Worm (Caenorhabditis elegans) whole organism, mixed stage, embryonic: ENCODE data around the gene Y50D7A.8.

Experiments
- ceh-83 ChIP-seq: fragments of 200-800 bp; sonication (Bioruptor generic); optimal IDR thresholded peaks from 2 replicates; lab custom pipeline; 2018; ENCODE audit warnings: mild to moderate bottlenecking, missing genetic modification characterization, missing compliant biosample characterization
- ces-1 ChIP-seq: fragments of 150-350 bp; optimal IDR thresholded peaks from 2 replicates; lab custom pipeline; 2014; ENCODE audit warnings: missing biosample characterization, missing genetic modification reagents, missing genetic modification characterization
- elt-3 ChIP-seq: fragments of 150-350 bp; optimal IDR thresholded peaks from 2 replicates; lab custom pipeline; 2014; ENCODE audit warnings: missing biosample characterization, missing genetic modification characterization
- flh-1 ChIP-seq: fragments of 200-800 bp; sonication (Bioruptor generic); optimal IDR thresholded peaks from 2 replicates; lab custom pipeline; 2018; ENCODE audit warnings: mild to moderate bottlenecking, missing genetic modification characterization, moderate library complexity, missing compliant biosample characterization
- lsy-2 ChIP-seq: fragments of 150-350 bp; optimal IDR thresholded peaks from 2 replicates; lab custom pipeline; 2014; ENCODE audit warnings: missing biosample characterization, missing genetic modification characterization
- mab-5 ChIP-seq: fragments of 150-350 bp; optimal IDR thresholded peaks from 2 replicates; lab custom pipeline; 2014; ENCODE audit warnings: missing biosample characterization, missing genetic modification characterization
- nhr-76 ChIP-seq: sonication (generic microtip); optimal IDR thresholded peaks from 2 replicates; lab custom pipeline; 2017; ENCODE audit warnings: missing biosample characterization, missing genetic modification characterization
- unc-62 ChIP-seq: fragments of 150-350 bp; optimal IDR thresholded peaks from 2 replicates; lab custom pipeline; 2014; ENCODE audit warnings: missing biosample characterization, missing genetic modification reagents, missing genetic modification characterization
- ztf-11 ChIP-seq: fragments of 150-350 bp; optimal IDR thresholded peaks from 2 replicates; lab custom pipeline; 2014; ENCODE audit warnings: missing biosample characterization, missing genetic modification characterization

- no peak for TF ChIP-seq elt-3 (tag; lab: Kevin White, UChicago)
- no peak for TF ChIP-seq lsy-2 (tag; lab: Kevin White, UChicago)
- no peak for TF ChIP-seq ces-1 (GFP tag; lab: Kevin White, UChicago)
- TF ChIP-seq unc-62, result no peak
- TF ChIP-seq mab-5, result no peak
- TF ChIP-seq flh-1 (GFP tag; lab: Kevin White, UChicago), result no peak
- TF ChIP-seq nhr-76 (tag; lab: Kevin White, UChicago), result no peak
- TF ChIP-seq ztf-11 (tag; lab: Kevin White, UChicago), result no peak
- no peak for TF ChIP-seq ceh-83 (GFP tag; lab: Kevin White, UChicago)
These were observed 8.9 kb upstream of the Y50D7A.8 start for ce11 chrIII:351860-352456.
